Worm (Caenorhabditis elegans) whole organism, mixed stage, embryonic: Measurements from ENCODE around the gene cec-5.

ENCODE experiments used
- ceh-43 ChIP-seq: fragments of 200-800 bp; sonication (Bioruptor generic); optimal IDR thresholded peaks from 2 replicates; lab custom pipeline; 2018; ENCODE audit warnings: mild to moderate bottlenecking, missing genetic modification characterization, moderate library complexity, missing compliant biosample characterization
- mls-2 ChIP-seq: sonication (generic microtip); optimal IDR thresholded peaks from 2 replicates; lab custom pipeline; 2016; ENCODE audit warnings: mild to moderate bottlenecking, missing genetic modification characterization, moderate library complexity, missing compliant biosample characterization
- nhr-12 ChIP-seq: fragments of 150-350 bp; optimal IDR thresholded peaks from 2 replicates; lab custom pipeline; 2014; ENCODE audit warnings: missing biosample characterization, missing genetic modification characterization
- unc-39 ChIP-seq: fragments of 150-350 bp; optimal IDR thresholded peaks from 2 replicates; lab custom pipeline; 2014; ENCODE audit warnings: missing biosample characterization, missing genetic modification characterization
- ztf-11 ChIP-seq: fragments of 150-350 bp; optimal IDR thresholded peaks from 2 replicates; lab custom pipeline; 2014; ENCODE audit warnings: missing biosample characterization, missing genetic modification characterization

- TF ChIP-seq mls-2 (tag; lab: Kevin White, UChicago): no peak
- TF ChIP-seq unc-39: no peak
- TF ChIP-seq ceh-43: no peak
- no peak for TF ChIP-seq nhr-12 (tag; lab: Kevin White, UChicago)
- TF ChIP-seq ztf-11: no peak
These were observed 20.7 kb downstream of the cec-5 start for ce11 chrIV:7559237-7559636.
